Fruit fly (Drosophila melanogaster): ENCODE data around the gene UQCR-6.4L.

Gene UQCR-6.4L

dm6 chr3L:16580049-16580448, 13.5 kb downstream of the UQCR-6.4L start, which contains the start of gene nxf2:
Gene nxf2, minus strand, starts transcription at chr3L:16580306.
- TF ChIP-seq noc (tag; optimal IDR thresholded peaks at IDR 0.05) = no peak

- peak; percentile 64 for TF ChIP-seq noc (tag; optimal IDR thresholded peaks at IDR 0.05)
Observed at dm6 chr3L:16581201-16581705, 14.7 kb downstream of the UQCR-6.4L start, which contains the start of gene Smn. Gene Smn, minus strand, starts transcription at chr3L:16581547.

- peak; percentile 44 for TF ChIP-seq noc (tag; optimal IDR thresholded peaks at IDR 0.05)
Observed at dm6 chr3L:16582678-16583315, 16.2 kb downstream of the UQCR-6.4L start, which contains the start of gene Rpn12. Gene Rpn12, plus strand, starts transcription at chr3L:16583028.

dm6 chr3L:16584074-16584578, 17.6 kb downstream of the UQCR-6.4L start, which contains the start of gene UQCR-C2:
Gene UQCR-C2, plus strand, starts transcription at chr3L:16584124.
- peak; percentile 0 for TF ChIP-seq noc (tag; optimal IDR thresholded peaks at IDR 0.05)

- TF ChIP-seq noc (tag; optimal IDR thresholded peaks at IDR 0.05) = peak; percentile 22
Observed at dm6 chr3L:16586989-16587388, 20.4 kb downstream of the UQCR-6.4L start, which contains the start of the genes Syx8 and CG32163. Gene Syx8, minus strand, starts transcription at chr3L:16587057. Gene CG32163, plus strand, starts transcription at chr3L:16587157.

dm6 chr3L:16587994-16588622, 21.6 kb downstream of the UQCR-6.4L start:
- peak; percentile 33 for TF ChIP-seq noc (tag; optimal IDR thresholded peaks at IDR 0.05)

dm6 chr3L:16590860-16591259, 24.3 kb downstream of the UQCR-6.4L start, which contains the start of gene tra:
Gene tra, minus strand, starts transcription at chr3L:16591050.
- no peak for TF ChIP-seq noc (tag; optimal IDR thresholded peaks at IDR 0.05)

- no peak for TF ChIP-seq noc (tag; optimal IDR thresholded peaks at IDR 0.05)
Observed at dm6 chr3L:16594922-16595518, 28.5 kb downstream of the UQCR-6.4L start, which contains the start of the genes spd-2 and Apl. Gene spd-2, minus strand, starts transcription at chr3L:16595014. Gene Apl, plus strand, starts transcription at chr3L:16595181.

- TF ChIP-seq noc (tag; optimal IDR thresholded peaks at IDR 0.05) = peak; percentile 21
Observed at dm6 chr3L:16602736-16603144, 36.2 kb downstream of the UQCR-6.4L start, which contains the start of gene Arts. Gene Arts, plus strand, starts transcription at chr3L:16602851.

- peak; percentile 54 for TF ChIP-seq noc (tag; optimal IDR thresholded peaks at IDR 0.05)
Observed at dm6 chr3L:16609120-16609519, 42.6 kb downstream of the UQCR-6.4L start, which contains the start of gene CG4098. Gene CG4098, minus strand, starts transcription at chr3L:16609347.

dm6 chr3L:16610201-16610600, 43.7 kb downstream of the UQCR-6.4L start, which contains the start of gene Prosbeta6:
Gene Prosbeta6, minus strand, starts transcription at chr3L:16610418.
- no peak for TF ChIP-seq noc (tag; optimal IDR thresholded peaks at IDR 0.05)

dm6 chr3L:16612152-16612551, 45.6 kb downstream of the UQCR-6.4L start, which contains the start of gene CG4101:
Gene CG4101, plus strand, starts transcription at chr3L:16612486.
- TF ChIP-seq noc (tag; optimal IDR thresholded peaks at IDR 0.05) = peak; percentile 86

- peak; percentile 58 for TF ChIP-seq noc (tag; optimal IDR thresholded peaks at IDR 0.05)
Observed at dm6 chr3L:16612972-16613371, 46.4 kb downstream of the UQCR-6.4L start.

- no peak for TF ChIP-seq noc (tag; optimal IDR thresholded peaks at IDR 0.05)
Observed at dm6 chr3L:16615132-16615709, 48.7 kb downstream of the UQCR-6.4L start, which contains the start of gene Mo25. Gene Mo25, minus strand, starts transcription at chr3L:16615472.

Measured in whole organism, larva.